Worm (Caenorhabditis elegans) whole organism, L1 larva: ENCODE measurements around the gene F48F7.3.

ENCODE experiments used
- C04F5.9 ChIP-seq: sonication (generic microtip); optimal IDR thresholded peaks from 2 replicates; lab custom pipeline; 2016; ENCODE audit warnings: missing genetic modification characterization, missing compliant biosample characterization
- alr-1 ChIP-seq: fragments of 200-800 bp; sonication (Bioruptor generic); optimal IDR thresholded peaks from 2 replicates; lab custom pipeline; 2018; ENCODE audit warnings: borderline replicate concordance, mild to moderate bottlenecking, missing genetic modification characterization, missing compliant biosample characterization
- blmp-1 ChIP-seq: fragments of 150-350 bp; optimal IDR thresholded peaks from 2 replicates; lab custom pipeline; 2014; ENCODE audit warnings: missing biosample characterization, missing genetic modification characterization
- lin-35 ChIP-seq, 2 experiments: fragments of 150-350 bp; optimal IDR thresholded peaks; 2 replicates each; lab custom pipeline; 2014; ENCODE audit warnings: missing biosample characterization in 2 of 2, missing genetic modification characterization in 2 of 2, missing genetic modification reagents in 2 of 2
- mep-1 ChIP-seq: fragments of 150-350 bp; optimal IDR thresholded peaks from 2 replicates; lab custom pipeline; 2014; ENCODE audit warnings: missing biosample characterization, missing genetic modification characterization
- nhr-237 ChIP-seq: fragments of 150-350 bp; optimal IDR thresholded peaks from 2 replicates; lab custom pipeline; 2014; ENCODE audit warnings: missing biosample characterization, missing genetic modification characterization
- pqm-1 ChIP-seq: sonication (generic microtip); optimal IDR thresholded peaks from 3 replicates; lab custom pipeline; 2017; ENCODE audit warnings: missing biosample characterization, missing genetic modification characterization
- sup-37 ChIP-seq: fragments of 200-800 bp; sonication (Bioruptor generic); optimal IDR thresholded peaks from 2 replicates; lab custom pipeline; 2018; ENCODE audit warnings: mild to moderate bottlenecking, missing genetic modification characterization, missing compliant biosample characterization

DNA sequence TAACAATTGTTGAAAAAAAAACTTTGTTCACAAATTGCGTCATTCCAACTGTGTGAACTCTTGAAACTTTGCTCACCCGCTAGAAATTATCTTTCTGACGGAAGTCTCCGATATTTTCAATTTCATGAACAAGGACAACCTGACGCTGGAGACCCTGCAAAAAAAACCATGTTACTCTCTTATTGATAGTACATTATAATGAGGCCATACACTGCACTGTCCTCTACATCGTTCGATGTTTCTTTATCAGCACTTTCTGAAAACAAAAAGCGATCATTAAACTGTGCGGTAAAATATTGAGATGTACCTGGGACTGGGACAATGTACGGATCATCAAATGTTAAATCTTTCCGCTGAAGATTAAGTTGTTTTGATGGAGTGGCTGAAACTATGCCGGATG, 40.2 kb downstream of the F48F7.3 start:
- no peak for TF ChIP-seq C04F5.9 (tag; lab: Kevin White, UChicago)
- TF ChIP-seq sup-37 (GFP tag; lab: Kevin White, UChicago), result no peak
- TF ChIP-seq alr-1, result no peak
- TF ChIP-seq blmp-1 (tag; lab: Kevin White, UChicago), result no peak
- no peak for TF ChIP-seq lin-35 (GFP tag; optimal IDR thresholded peaks at IDR 0.05; lab: Kevin White, UChicago)
- no peak for TF ChIP-seq nhr-237 (tag; lab: Kevin White, UChicago)
- no peak for TF ChIP-seq pqm-1 (tag; lab: Kevin White, UChicago)
- TF ChIP-seq mep-1 (tag; lab: Kevin White, UChicago), result no peak
